Fruit fly (Drosophila melanogaster): Measurements from ENCODE around the gene Prosalpha6T.

dm6 chr2L:13244759-13245308 lies 13.0 kb downstream of the Prosalpha6T start:
- TF ChIP-seq lz (GFP tag; optimal IDR thresholded peaks at IDR 0.05): no peak
- no peak for TF ChIP-seq Lpt (GFP tag; optimal IDR thresholded peaks at IDR 0.05)
- TF ChIP-seq CG6854 (GFP tag; optimal IDR thresholded peaks at IDR 0.05): no peak
- no peak for TF ChIP-seq Ets96B (tag; optimal IDR thresholded peaks at IDR 0.05)
- TF ChIP-seq CG31627 (GFP tag; optimal IDR thresholded peaks at IDR 0.05): no peak
- TF ChIP-seq Hr4 (GFP tag; optimal IDR thresholded peaks at IDR 0.05): no peak
- no peak for TF ChIP-seq Eip93F (GFP tag; optimal IDR thresholded peaks at IDR 0.05)
- no peak for TF ChIP-seq CG32006 (GFP tag; optimal IDR thresholded peaks at IDR 0.05)
- no peak for TF ChIP-seq fd85E (GFP tag; optimal IDR thresholded peaks at IDR 0.05)
- TF ChIP-seq Sox15 (GFP tag; optimal IDR thresholded peaks at IDR 0.05): no peak
- no peak for TF ChIP-seq CG3032 (tag; optimal IDR thresholded peaks at IDR 0.05)
- no peak for TF ChIP-seq OdsH (GFP tag; optimal IDR thresholded peaks at IDR 0.05)

Measured in whole organism, prepupa.